Fruit fly (Drosophila melanogaster): ENCODE measurements around the gene TwdlG.

DNA sequence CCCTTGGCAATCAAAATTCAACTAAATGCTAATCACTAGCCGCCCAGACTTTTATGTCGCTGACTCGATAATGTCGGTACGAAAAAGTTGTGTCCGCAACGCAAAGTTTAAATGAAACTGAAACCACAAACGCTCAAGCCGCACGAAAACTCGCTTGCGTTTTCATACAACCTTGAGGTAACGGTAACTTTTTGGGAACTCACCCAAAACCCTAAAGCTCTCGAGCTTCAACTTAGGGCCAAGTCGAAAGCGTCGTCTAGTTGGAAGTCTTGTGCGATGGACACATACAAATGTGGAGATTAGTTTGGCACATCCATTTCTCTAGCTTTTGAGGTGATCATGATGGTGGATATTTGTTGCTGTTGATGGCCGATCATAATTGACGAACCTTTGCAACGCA lies 1.2 kb downstream of the TwdlG start:
- TF ChIP-seq psq (optimal IDR thresholded peaks at IDR 0.05) (no peak), Sin3A (optimal IDR thresholded peaks at IDR 0.05) (no peak), ttk (optimal IDR thresholded peaks at IDR 0.05) (no peak)
